Fruit fly (Drosophila melanogaster): ENCODE data around the gene Ldsdh1.

Gene Ldsdh1

DNA sequence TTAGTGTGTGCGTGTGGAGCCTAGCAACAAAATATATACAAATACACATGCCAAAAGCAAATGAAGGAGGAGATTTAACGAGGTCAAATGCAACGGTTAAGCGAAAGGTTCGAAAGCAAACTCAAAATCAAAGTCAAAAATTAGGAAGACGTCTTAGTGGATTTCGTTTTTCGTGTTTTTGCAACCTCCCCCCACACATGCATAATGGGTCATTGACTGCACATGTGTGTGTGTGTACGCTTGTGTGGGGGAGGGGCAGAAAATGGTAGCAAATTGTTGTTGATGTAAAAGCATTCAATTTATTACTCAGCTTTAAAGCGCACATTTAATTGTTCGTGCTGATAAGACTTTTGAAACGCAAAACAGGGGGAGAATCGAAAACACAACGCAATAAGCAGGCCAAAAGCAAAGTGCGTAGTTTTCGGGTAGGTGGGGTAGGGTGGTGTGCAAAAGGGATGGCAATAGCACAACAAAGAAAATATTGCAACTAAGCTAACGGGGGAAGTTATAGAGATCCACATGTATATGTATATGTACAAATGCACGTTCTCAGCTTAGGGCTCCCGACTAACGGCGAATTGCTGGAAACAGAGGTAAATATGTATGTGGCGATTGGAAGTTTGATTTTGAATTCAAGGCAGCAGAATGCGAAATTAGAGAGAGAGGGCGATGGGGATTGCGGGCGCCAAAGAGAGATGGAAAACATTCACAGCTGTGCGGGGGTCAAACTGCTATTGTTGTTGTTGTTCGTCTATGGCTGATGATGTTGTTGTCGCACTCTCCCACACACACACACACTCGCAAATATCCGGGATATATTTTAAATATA lies 11.7 kb upstream of the Ldsdh1 start:
- no peak for TF ChIP-seq psq (GFP tag; optimal IDR thresholded peaks at IDR 0.05)
- TF ChIP-seq Rel (GFP tag; optimal IDR thresholded peaks at IDR 0.05), result no peak
- peak; percentile 89 for TF ChIP-seq Rel (tag; optimal IDR thresholded peaks at IDR 0.05)
- TF ChIP-seq Dfd (GFP tag; optimal IDR thresholded peaks at IDR 0.05), result no peak
- TF ChIP-seq tai (GFP tag; optimal IDR thresholded peaks at IDR 0.05), result peak; percentile 20

DNA sequence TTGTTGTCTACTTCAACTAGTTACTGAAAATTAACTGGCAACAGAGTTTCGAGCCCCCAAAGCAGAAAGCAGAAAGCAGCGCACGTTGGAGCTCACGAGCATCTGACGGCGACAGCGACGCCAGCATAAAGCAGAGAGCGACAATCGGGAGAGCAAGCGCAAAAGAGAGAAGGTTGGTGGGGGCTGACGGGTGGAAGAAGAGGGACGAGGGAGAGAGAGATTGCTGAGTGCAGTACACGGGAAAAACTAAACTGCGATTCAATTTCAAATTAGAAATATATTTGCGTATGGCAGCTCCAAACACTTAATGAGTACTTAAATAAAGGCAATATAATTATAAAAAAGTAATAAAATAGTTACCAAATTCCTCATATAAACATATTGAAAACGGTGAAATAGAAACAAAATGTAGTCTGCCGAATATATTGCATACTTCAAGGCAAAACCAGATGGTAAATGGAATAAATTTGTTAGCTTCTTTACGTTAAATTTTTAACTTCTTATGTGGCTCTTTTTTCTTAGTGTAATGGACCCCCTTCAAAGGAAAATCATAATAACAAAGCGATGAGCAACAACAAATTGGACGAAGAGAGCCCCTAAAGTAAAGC lies 10.8 kb upstream of the Ldsdh1 start:
- TF ChIP-seq Mio (GFP tag; optimal IDR thresholded peaks at IDR 0.05) (no peak), dmrt93B (GFP tag; optimal IDR thresholded peaks at IDR 0.05) (peak; percentile 95), rgr (GFP tag; optimal IDR thresholded peaks at IDR 0.05) (peak; percentile 91), CG32264 (GFP tag; optimal IDR thresholded peaks at IDR 0.05) (peak; percentile 53), CrebA (GFP tag; optimal IDR thresholded peaks at IDR 0.05; ENCODE audit: borderline replicate concordance) (no peak), pan (optimal IDR thresholded peaks at IDR 0.05) (no peak), foxo (GFP tag; optimal IDR thresholded peaks at IDR 0.05) (peak in 1 of 2 experiments; percentile 94), jim (GFP tag; optimal IDR thresholded peaks at IDR 0.05) (no peak), ey (GFP tag; optimal IDR thresholded peaks at IDR 0.05) (peak; percentile 86), Dfd (GFP tag; optimal IDR thresholded peaks at IDR 0.05) (peak; percentile 76), woc (GFP tag; optimal IDR thresholded peaks at IDR 0.05) (peak; percentile 86), Abd-B (GFP tag; optimal IDR thresholded peaks at IDR 0.05) (no peak), usp (GFP tag; optimal IDR thresholded peaks at IDR 0.05) (no peak), Sp1 (GFP tag; optimal IDR thresholded peaks at IDR 0.05) (peak; percentile 97), GATAd (GFP tag; optimal IDR thresholded peaks at IDR 0.05) (peak; percentile 9), Myc (optimal IDR thresholded peaks at IDR 0.05) (no peak), Hr78 (GFP tag; optimal IDR thresholded peaks at IDR 0.05) (no peak), tai (GFP tag; optimal IDR thresholded peaks at IDR 0.05) (peak; percentile 80), CG9705 (GFP tag; optimal IDR thresholded peaks at IDR 0.05) (peak; percentile 95), OdsH (GFP tag; optimal IDR thresholded peaks at IDR 0.05) (peak; percentile 92), sage (GFP tag; optimal IDR thresholded peaks at IDR 0.05) (peak; percentile 89), lola (GFP tag; optimal IDR thresholded peaks at IDR 0.05) (no peak), Jra (GFP tag; optimal IDR thresholded peaks at IDR 0.05) (peak; percentile 36), h (GFP tag; optimal IDR thresholded peaks at IDR 0.05) (peak; percentile 93), br (GFP tag; optimal IDR thresholded peaks at IDR 0.05) (peak; percentile 89), HLH106 (tag; optimal IDR thresholded peaks at IDR 0.05) (peak; percentile 97), N (GFP tag; optimal IDR thresholded peaks at IDR 0.05) (no peak), Hnf4 (GFP tag; optimal IDR thresholded peaks at IDR 0.05) (peak; percentile 80), dsf (GFP tag; optimal IDR thresholded peaks at IDR 0.05; ENCODE audit: borderline replicate concordance) (peak; percentile 29), brk (GFP tag; optimal IDR thresholded peaks at IDR 0.05) (peak; percentile 81), dl (GFP tag; optimal IDR thresholded peaks at IDR 0.05; ENCODE audit: insufficient read depth in 1 of 2, partially characterized antibody in 2 of 2) (peak; percentile 68 to 81), Vsx2 (GFP tag; optimal IDR thresholded peaks at IDR 0.05; ENCODE audit: partially characterized antibody) (no peak), Dif (GFP tag; optimal IDR thresholded peaks at IDR 0.05; ENCODE audit: partially characterized antibody) (peak; percentile 90), sv (GFP tag; optimal IDR thresholded peaks at IDR 0.05) (peak; percentile 86), Rel (GFP tag; optimal IDR thresholded peaks at IDR 0.05) (no peak), Rel (tag; optimal IDR thresholded peaks at IDR 0.05) (peak; percentile 80), psq (GFP tag; optimal IDR thresholded peaks at IDR 0.05) (peak; percentile 92), fru (GFP tag; optimal IDR thresholded peaks at IDR 0.05) (peak; percentile 89), Hr83 (GFP tag; optimal IDR thresholded peaks at IDR 0.05; ENCODE audit: poor library complexity, severe bottlenecking) (no peak)
